Fruit fly (Drosophila melanogaster) whole organism, embryonic: ENCODE results near the gene Tsf2.

Experiments used
- ATbp ChIP-seq: fragments of 200-800 bp; sonication (Bioruptor generic); optimal IDR thresholded peaks from 2 replicates; lab custom pipeline; 2017; ENCODE audit warnings: missing biosample characterization, mild to moderate bottlenecking, missing genetic modification characterization, missing genetic modification reagents
- Bgb ChIP-seq: fragments of 200-800 bp; sonication (Bioruptor generic); IDR thresholded peaks from 2 replicates; pipeline ENCODE4 v1.3.6; 2022; ENCODE audit warnings: missing biosample characterization, missing genetic modification characterization; ENCODE audit not compliant: partially characterized antibody
- CG13287 ChIP-seq: fragments of 200-800 bp; sonication (Bioruptor generic); IDR thresholded peaks from 2 replicates; pipeline ENCODE4 v1.3.6; 2022; ENCODE audit warnings: missing biosample characterization, missing genetic modification characterization; ENCODE audit not compliant: partially characterized antibody
- CG13775 ChIP-seq: fragments of 200-800 bp; sonication (Bioruptor generic); optimal IDR thresholded peaks from 3 replicates; lab custom pipeline; 2017; ENCODE audit warnings: missing biosample characterization, mild to moderate bottlenecking, missing genetic modification characterization
- CG15696 ChIP-seq: fragments of 200-800 bp; sonication (Bioruptor generic); optimal IDR thresholded peaks from 2 replicates; lab custom pipeline; 2019; ENCODE audit warnings: missing biosample characterization, mild to moderate bottlenecking, missing genetic modification characterization, moderate library complexity
- CG1647 ChIP-seq: fragments of 200-800 bp; sonication (Bioruptor generic); optimal IDR thresholded peaks from 3 replicates; lab custom pipeline; 2016; ENCODE audit warnings: missing biosample characterization, missing genetic modification characterization
- CG17186 ChIP-seq: fragments of 200-800 bp; sonication (Bioruptor generic); optimal IDR thresholded peaks from 3 replicates; lab custom pipeline; 2017; ENCODE audit warnings: missing biosample characterization, missing genetic modification reagents, missing genetic modification characterization
- CG17328 ChIP-seq: fragments of 200-800 bp; sonication (Bioruptor generic); IDR thresholded peaks from 2 replicates; pipeline ENCODE4 v1.3.6; 2022; ENCODE audit warnings: missing biosample characterization, missing genetic modification characterization
- CG17802 ChIP-seq: fragments of 200-800 bp; sonication (Bioruptor generic); optimal IDR thresholded peaks from 2 replicates; lab custom pipeline; 2018; ENCODE audit warnings: missing biosample characterization, mild to moderate bottlenecking, missing genetic modification characterization, moderate library complexity
- CG30020 ChIP-seq: fragments of 200-800 bp; optimal IDR thresholded peaks from 2 replicates; lab custom pipeline; 2019; ENCODE audit warnings: missing biosample characterization, mild to moderate bottlenecking, missing genetic modification characterization, moderate library complexity
- CG30403 ChIP-seq: fragments of 200-800 bp; sonication (Bioruptor generic); optimal IDR thresholded peaks from 3 replicates; lab custom pipeline; 2016; ENCODE audit warnings: missing biosample characterization, missing genetic modification characterization
- CG42726 ChIP-seq: fragments of 200-800 bp; sonication (Bioruptor generic); IDR thresholded peaks from 2 replicates; pipeline ENCODE4 v1.3.6; 2022; ENCODE audit warnings: missing biosample characterization, missing genetic modification characterization; ENCODE audit not compliant: partially characterized antibody
- CG4424 ChIP-seq: fragments of 200-800 bp; sonication (Bioruptor generic); optimal IDR thresholded peaks from 3 replicates; lab custom pipeline; 2016; ENCODE audit warnings: missing biosample characterization, missing genetic modification characterization
- CG9797 ChIP-seq: fragments of 200-800 bp; sonication (Bioruptor generic); optimal IDR thresholded peaks from 3 replicates; lab custom pipeline; 2018; ENCODE audit warnings: missing biosample characterization, mild to moderate bottlenecking, missing genetic modification characterization
- Dfd ChIP-seq, 2 experiments: fragments of >200 bp; optimal IDR thresholded peaks; 2 replicates each; lab custom pipeline; 2017; ENCODE audit warnings: missing biosample characterization in 2 of 2, missing genetic modification characterization in 2 of 2
- Dip2 ChIP-seq: fragments of 200-800 bp; sonication (Bioruptor generic); IDR thresholded peaks from 2 replicates; pipeline ENCODE4 v1.3.6; 2022; ENCODE audit warnings: missing biosample characterization, missing genetic modification characterization
- Fer1 ChIP-seq: fragments of 200-800 bp; sonication (Bioruptor generic); optimal IDR thresholded peaks from 2 replicates; lab custom pipeline; 2017; ENCODE audit warnings: missing biosample characterization, mild to moderate bottlenecking, missing genetic modification characterization
- Fer2 ChIP-seq: fragments of 200-800 bp; sonication (Bioruptor generic); optimal IDR thresholded peaks from 2 replicates; lab custom pipeline; 2018; ENCODE audit warnings: missing biosample characterization, mild to moderate bottlenecking, missing genetic modification characterization, moderate library complexity
- H2.0 ChIP-seq: fragments of 200-800 bp; sonication (Bioruptor generic); IDR thresholded peaks from 2 replicates; pipeline ENCODE4 v1.3.6; 2022; ENCODE audit warnings: missing biosample characterization, missing genetic modification characterization
- HLH3B ChIP-seq: fragments of 200-800 bp; sonication (Bioruptor generic); IDR thresholded peaks from 2 replicates; pipeline ENCODE4 v1.3.6; 2022; ENCODE audit warnings: missing biosample characterization, missing genetic modification characterization
- Hr3 ChIP-seq: fragments of 200-800 bp; sonication (Bioruptor generic); optimal IDR thresholded peaks from 3 replicates; lab custom pipeline; 2016; ENCODE audit warnings: missing biosample characterization, missing genetic modification characterization
- Kr ChIP-seq: fragments of 200-800 bp; sonication (Bioruptor generic); optimal IDR thresholded peaks from 2 replicates; lab custom pipeline; 2017; ENCODE audit warnings: missing biosample characterization, mild to moderate bottlenecking, missing genetic modification characterization
- Meics ChIP-seq: fragments of 200-800 bp; sonication (Bioruptor generic); optimal IDR thresholded peaks from 2 replicates; lab custom pipeline; 2017; ENCODE audit warnings: missing biosample characterization, mild to moderate bottlenecking, missing genetic modification characterization
- Mes4 ChIP-seq: fragments of 200-800 bp; sonication (Bioruptor generic); optimal IDR thresholded peaks from 2 replicates; lab custom pipeline; 2016; ENCODE audit warnings: missing biosample characterization, missing genetic modification characterization
- NFAT ChIP-seq: fragments of 200-800 bp; sonication (Bioruptor generic); IDR thresholded peaks from 2 replicates; pipeline ENCODE4 v1.3.6; 2022; ENCODE audit warnings: missing biosample characterization, missing genetic modification characterization
- NfI ChIP-seq: fragments of 200-800 bp; sonication (Bioruptor generic); optimal IDR thresholded peaks from 3 replicates; lab custom pipeline; 2018; ENCODE audit warnings: missing biosample characterization, mild to moderate bottlenecking, missing genetic modification characterization, moderate library complexity
- PHDP ChIP-seq: fragments of 200-800 bp; sonication (Bioruptor generic); optimal IDR thresholded peaks from 3 replicates; lab custom pipeline; 2018; ENCODE audit warnings: missing biosample characterization, mild to moderate bottlenecking, missing genetic modification characterization, moderate library complexity
- Poxn ChIP-seq: fragments of 200-800 bp; sonication (Bioruptor generic); IDR thresholded peaks from 2 replicates; pipeline ENCODE4 v1.3.6; 2022; ENCODE audit warnings: missing biosample characterization, missing genetic modification characterization
- Scr ChIP-seq: fragments of 200-800 bp; sonication (Bioruptor generic); IDR thresholded peaks from 2 replicates; pipeline ENCODE4 v1.3.6; 2022; ENCODE audit warnings: missing biosample characterization, missing genetic modification characterization; ENCODE audit not compliant: partially characterized antibody
- Stat92E ChIP-seq, 3 experiments: fragments of >200 bp in 2 of 3; fragments of 200-800 bp in 1 of 3; sonication (Bioruptor generic) in 1 of 3; optimal IDR thresholded peaks; 2 replicates each; lab custom pipeline; 2017 to 2019; ENCODE audit warnings: missing biosample characterization in 3 of 3, missing genetic modification characterization in 3 of 3, mild to moderate bottlenecking in 1 of 3, moderate library complexity in 1 of 3
- Xbp1 ChIP-seq: fragments of 200-800 bp; sonication (Bioruptor generic); optimal IDR thresholded peaks from 3 replicates; lab custom pipeline; 2016; ENCODE audit warnings: missing biosample characterization, mild to moderate bottlenecking, missing genetic modification characterization
- YL-1 ChIP-seq: fragments of 200-800 bp; sonication (Bioruptor generic); optimal IDR thresholded peaks from 3 replicates; lab custom pipeline; 2017; ENCODE audit warnings: missing biosample characterization, mild to moderate bottlenecking, missing genetic modification characterization
- ash1 ChIP-seq: fragments of 200-800 bp; sonication (Bioruptor generic); optimal IDR thresholded peaks from 2 replicates; lab custom pipeline; 2018; ENCODE audit warnings: missing biosample characterization, mild to moderate bottlenecking, missing genetic modification characterization
- bowl ChIP-seq: fragments of 200-800 bp; sonication (Bioruptor generic); IDR thresholded peaks from 2 replicates; pipeline ENCODE4 v1.3.6; 2022; ENCODE audit warnings: missing biosample characterization, missing genetic modification characterization
- bsh ChIP-seq, 2 experiments: fragments of 200-800 bp; sonication (Bioruptor generic); optimal IDR thresholded peaks; 2 replicates each; lab custom pipeline; 2017 to 2018; ENCODE audit warnings: mild to moderate bottlenecking in 2 of 2, missing biosample characterization in 2 of 2, missing genetic modification characterization in 2 of 2, moderate library complexity in 1 of 2
- chif ChIP-seq, 2 experiments: fragments of 200-800 bp; sonication (Bioruptor generic); optimal IDR thresholded peaks; 3 replicates each; lab custom pipeline; 2016; ENCODE audit warnings: missing biosample characterization in 2 of 2, missing genetic modification characterization in 2 of 2
- croc ChIP-seq: fragments of 200-800 bp; sonication (Bioruptor generic); conservative IDR thresholded peaks from 3 replicates; pipeline ENCODE4 v1.3.6; 2022; ENCODE audit warnings: missing biosample characterization, missing genetic modification characterization
- dmrt11E ChIP-seq: fragments of 200-800 bp; sonication (Bioruptor generic); optimal IDR thresholded peaks from 3 replicates; lab custom pipeline; 2018; ENCODE audit warnings: missing biosample characterization, mild to moderate bottlenecking, missing genetic modification characterization, moderate library complexity
- eve ChIP-seq, 2 experiments: fragments of >200 bp; optimal IDR thresholded peaks; 2 replicates each; lab custom pipeline; 2017; ENCODE audit warnings: missing biosample characterization in 2 of 2, missing genetic modification characterization in 2 of 2
- eyg ChIP-seq: fragments of 200-800 bp; sonication (Bioruptor generic); optimal IDR thresholded peaks from 3 replicates; lab custom pipeline; 2016; ENCODE audit warnings: missing biosample characterization, missing genetic modification characterization
- lov ChIP-seq, 2 experiments: fragments of 200-800 bp in 1 of 2; fragments of >200 bp in 1 of 2; sonication (Bioruptor generic) in 1 of 2; IDR thresholded peaks in 1 of 2; optimal IDR thresholded peaks in 1 of 2; 2 replicates in 1 of 2; 3 replicates in 1 of 2; pipeline versions ENCODE4 v1.3.6 to Lab custom; 2017 to 2022; ENCODE audit warnings: missing biosample characterization in 1 of 2, missing genetic modification characterization in 1 of 2
- nau ChIP-seq: fragments of 200-800 bp; sonication (Bioruptor generic); optimal IDR thresholded peaks from 3 replicates; lab custom pipeline; 2017; ENCODE audit warnings: missing biosample characterization, mild to moderate bottlenecking, missing genetic modification characterization, missing genetic modification reagents
- org-1 ChIP-seq: fragments of 200-800 bp; sonication (Bioruptor generic); optimal IDR thresholded peaks from 2 replicates; lab custom pipeline; 2017; ENCODE audit warnings: missing biosample characterization, missing genetic modification characterization
- otp ChIP-seq: fragments of 200-800 bp; sonication (Bioruptor generic); IDR thresholded peaks from 3 replicates; pipeline ENCODE4, ENCODE4 v1.3.6; 2022; ENCODE audit warnings: missing biosample characterization, missing genetic modification characterization
- pros ChIP-seq: fragments of 200-800 bp; sonication (Bioruptor generic); optimal IDR thresholded peaks from 3 replicates; lab custom pipeline; 2019; ENCODE audit warnings: missing biosample characterization, mild to moderate bottlenecking, missing genetic modification characterization, moderate library complexity
- psq ChIP-seq: fragments of 200-800 bp; sonication (Bioruptor generic); optimal IDR thresholded peaks from 2 replicates; lab custom pipeline; 2017; ENCODE audit warnings: missing biosample characterization, missing genetic modification characterization
- schlank ChIP-seq: fragments of 200-800 bp; sonication (Bioruptor generic); optimal IDR thresholded peaks from 2 replicates; lab custom pipeline; 2018; ENCODE audit warnings: missing biosample characterization, mild to moderate bottlenecking, missing genetic modification characterization
- slbo ChIP-seq: fragments of 200-800 bp; sonication (Bioruptor generic); IDR thresholded peaks from 2 replicates; pipeline ENCODE4 v1.3.6; 2022; ENCODE audit warnings: missing biosample characterization, missing genetic modification characterization
- tap ChIP-seq: fragments of 200-800 bp; optimal IDR thresholded peaks from 3 replicates; lab custom pipeline; 2019; ENCODE audit warnings: missing biosample characterization, mild to moderate bottlenecking, missing genetic modification characterization, moderate library complexity
- vvl ChIP-seq: fragments of 200-800 bp; sonication (Bioruptor generic); IDR thresholded peaks from 2 replicates; pipeline ENCODE4 v1.3.6; 2022; ENCODE audit warnings: missing biosample characterization, missing genetic modification characterization

Tsf2 gene

DNA sequence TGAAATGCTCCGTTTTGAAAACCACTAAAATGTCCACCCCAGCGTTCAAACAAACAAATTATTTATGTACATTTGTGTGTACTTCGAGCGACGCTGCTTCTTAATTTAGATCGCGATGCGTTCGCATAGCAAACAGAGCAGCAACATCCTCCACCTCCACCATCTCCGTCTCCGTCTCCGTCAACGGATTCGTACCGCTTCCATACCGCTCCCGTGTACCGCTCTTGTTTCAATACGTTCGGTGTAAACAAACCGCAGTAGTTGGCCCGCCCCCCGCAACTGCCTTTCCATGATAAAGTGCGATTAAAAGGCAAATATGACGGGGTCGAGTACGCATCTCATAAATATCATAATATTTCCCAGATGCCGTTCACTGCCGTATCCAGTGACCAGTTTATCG is 51.3 kb downstream of the Tsf2 start, which contains the start of gene CG33725 (continued):
- TF ChIP-seq CG30020 (tag; lab: Kevin White, UChicago) (no peak), Xbp1 (no peak), Bgb (GFP tag; lab: Robert Waterston, UW) (no peak), croc (GFP tag; lab: Robert Waterston, UW) (no peak), Hr3 (GFP tag; lab: Kevin White, UChicago) (no peak), CG4424 (GFP tag; lab: Kevin White, UChicago) (no peak), schlank (tag; lab: Kevin White, UChicago) (no peak), CG17802 (tag; lab: Kevin White, UChicago) (no peak), pros (GFP tag; lab: Kevin White, UChicago) (no peak), bowl (GFP tag; lab: Robert Waterston, UW) (no peak), Stat92E (GFP tag; optimal IDR thresholded peaks at IDR 0.05; lab: Kevin White, UChicago) (no peak), otp (GFP tag; lab: Robert Waterston, UW) (0 out of 3 replicates have a peak, but pooled peaks have one; percentile 53), vvl (GFP tag; lab: Robert Waterston, UW) (0 out of 2 replicates have a peak, but pooled peaks have one; percentile 11), Scr (GFP tag; lab: Robert Waterston, UW) (no peak), HLH3B (no peak), CG17186 (GFP tag; lab: Kevin White, UChicago) (no peak), CG15696 (peak; percentile 14), PHDP (no peak), CG9797 (GFP tag; lab: Kevin White, UChicago) (no peak), NFAT (GFP tag; lab: Robert Waterston, UW) (no peak), NfI (peak; percentile 18), Meics (GFP tag; lab: Kevin White, UChicago) (no peak), YL-1 (no peak), eve (GFP tag; optimal IDR thresholded peaks at IDR 0.05; lab: Kevin White, UChicago) (no peak), nau (GFP tag; lab: Kevin White, UChicago) (no peak), CG13287 (no peak), Kr (GFP tag; lab: Kevin White, UChicago) (no peak), Dip2 (GFP tag; lab: Robert Waterston, UW) (no peak), chif (GFP tag; optimal IDR thresholded peaks at IDR 0.05; lab: Kevin White, UChicago) (peak in 1 of 2 experiments; percentile 1), Poxn (no peak), CG30403 (GFP tag; lab: Kevin White, UChicago) (no peak), Fer2 (tag; lab: Kevin White, UChicago) (no peak), Fer1 (GFP tag; lab: Kevin White, UChicago) (no peak), ATbp (no peak), lov (optimal IDR thresholded peaks at IDR 0.05; lab: Kevin White, UChicago) (no peak), lov (GFP tag; IDR thresholded peaks at IDR 0.05; lab: Robert Waterston, UW) (no peak), dmrt11E (tag; lab: Kevin White, UChicago) (peak; percentile 11), slbo (no peak), ash1 (GFP tag; lab: Kevin White, UChicago) (no peak), eyg (GFP tag; lab: Kevin White, UChicago) (peak; percentile 31), psq (GFP tag; lab: Kevin White, UChicago) (no peak), bsh (GFP tag; optimal IDR thresholded peaks at IDR 0.05; lab: Kevin White, UChicago) (peak in 1 of 2 experiments; percentile 27), Dfd (GFP tag; optimal IDR thresholded peaks at IDR 0.05; lab: Kevin White, UChicago) (no peak), H2.0 (no peak), CG1647 (GFP tag; lab: Kevin White, UChicago) (no peak), Mes4 (no peak), CG13775 (GFP tag; lab: Kevin White, UChicago) (no peak), CG17328 (GFP tag; lab: Robert Waterston, UW) (peak; percentile 33; the same call in 1 of the 2 replicates), CG42726 (no peak), org-1 (GFP tag; lab: Kevin White, UChicago) (no peak), tap (no peak)
